Fruit fly (Drosophila melanogaster): ENCODE data around the gene dlt.
A peak's percentile ranks its signal among the peaks of the same experiment; 100 is the strongest.

DNA sequence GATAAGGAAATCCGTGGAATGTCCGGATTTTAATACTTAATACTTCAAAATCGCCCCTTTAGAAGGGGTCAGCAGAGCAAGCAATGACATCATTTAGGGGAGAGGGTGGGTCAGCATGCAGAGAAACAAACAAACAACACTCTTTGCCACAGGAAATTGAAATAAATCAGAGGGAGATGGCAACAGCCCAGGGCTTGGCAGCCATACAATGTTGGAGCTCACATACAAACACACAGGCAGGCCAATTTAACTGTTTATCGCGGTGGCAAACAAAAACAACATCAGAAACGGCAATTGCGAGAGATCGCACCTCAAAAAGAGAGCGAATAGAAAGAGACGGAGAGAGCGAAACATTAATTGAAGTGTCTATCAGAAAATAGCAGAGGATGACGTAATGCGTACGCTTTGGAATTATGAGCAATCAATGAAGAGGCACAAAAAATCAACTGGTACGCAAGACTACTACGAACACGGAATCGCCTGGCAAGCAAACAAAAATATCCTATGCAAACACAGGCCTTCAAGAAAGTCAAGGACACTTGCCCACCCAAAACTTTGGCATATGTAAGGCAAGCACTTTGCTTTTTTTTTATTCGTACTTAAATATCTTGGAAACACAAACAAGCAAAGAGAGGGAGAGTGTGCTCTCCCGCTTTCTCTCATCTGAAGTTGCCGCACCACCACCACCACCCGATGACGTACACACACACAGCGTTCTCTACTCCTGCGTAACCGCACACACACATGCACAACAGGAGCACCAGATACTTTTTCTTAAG is 775 bp downstream of the dlt start:
- TF ChIP-seq CG13204 (GFP tag; optimal IDR thresholded peaks at IDR 0.05) = no peak
- TF ChIP-seq EcR (GFP tag; optimal IDR thresholded peaks at IDR 0.05) = peak; percentile 64
- no peak; the same call in 1 of the 2 replicates for TF ChIP-seq Ets98B (GFP tag; IDR thresholded peaks at IDR 0.05)
- TF ChIP-seq CG10348 (GFP tag; IDR thresholded peaks at IDR 0.05) = no peak
- 0 out of 2 replicates have a peak, but pooled peaks have one; percentile 17 for TF ChIP-seq rn (GFP tag; IDR thresholded peaks at IDR 0.05)
- no peak for TF ChIP-seq CG15710 (tag; optimal IDR thresholded peaks at IDR 0.05)
- TF ChIP-seq Pif1B (GFP tag; optimal IDR thresholded peaks at IDR 0.05) = no peak
- TF ChIP-seq CG34367 (tag; optimal IDR thresholded peaks at IDR 0.05) = no peak
- TF ChIP-seq CG14655 (GFP tag; optimal IDR thresholded peaks at IDR 0.05) = no peak
- TF ChIP-seq CG4496 (GFP tag; IDR thresholded peaks at IDR 0.05) = peak; percentile 30; the same call in 1 of the 3 replicates
- no peak for TF ChIP-seq Snoo (tag; optimal IDR thresholded peaks at IDR 0.05)
- no peak for TF ChIP-seq CG8159 (tag; optimal IDR thresholded peaks at IDR 0.05)
- TF ChIP-seq CG9948 (tag; optimal IDR thresholded peaks at IDR 0.05) = no peak
- TF ChIP-seq gl (tag; optimal IDR thresholded peaks at IDR 0.05) = no peak

Measured in whole organism, pupa.